Worm (Caenorhabditis elegans) whole organism, L3 larva: ENCODE data around the gene F14H3.12.

ENCODE experiments used
- R02D3.7 ChIP-seq: fragments of 150-350 bp; optimal IDR thresholded peaks from 2 replicates; lab custom pipeline; 2014; ENCODE audit warnings: missing biosample characterization, missing genetic modification characterization
- ZK546.5 ChIP-seq: sonication (generic microtip); optimal IDR thresholded peaks from 2 replicates; lab custom pipeline; 2017; ENCODE audit warnings: missing biosample characterization, missing genetic modification characterization
- aly-2 ChIP-seq: fragments of 150-350 bp; optimal IDR thresholded peaks from 2 replicates; lab custom pipeline; 2014; ENCODE audit warnings: missing biosample characterization, missing genetic modification characterization
- ama-1 ChIP-seq: fragments of 150-350 bp; optimal IDR thresholded peaks from 2 replicates; lab custom pipeline; 2018
- ceh-16 ChIP-seq: sonication (generic microtip); optimal IDR thresholded peaks from 2 replicates; lab custom pipeline; 2017; ENCODE audit warnings: missing biosample characterization, missing genetic modification characterization
- ceh-28 ChIP-seq: fragments of 150-350 bp; optimal IDR thresholded peaks from 2 replicates; lab custom pipeline; 2014; ENCODE audit warnings: missing biosample characterization, missing genetic modification reagents, missing genetic modification characterization
- ceh-82 ChIP-seq: fragments of 150-350 bp; optimal IDR thresholded peaks from 2 replicates; lab custom pipeline; 2014; ENCODE audit warnings: missing biosample characterization, missing genetic modification characterization
- egl-5 ChIP-seq: fragments of 150-350 bp; optimal IDR thresholded peaks from 2 replicates; lab custom pipeline; 2017; ENCODE audit warnings: missing biosample characterization, missing genetic modification reagents, missing genetic modification characterization, inconsistent platforms
- elt-2 ChIP-seq: sonication (generic microtip); optimal IDR thresholded peaks from 2 replicates; lab custom pipeline; 2016; ENCODE audit warnings: missing genetic modification reagents, mild to moderate bottlenecking, missing genetic modification characterization, missing compliant biosample characterization
- elt-3 ChIP-seq, 3 experiments: fragments of 150-350 bp in 1 of 3; sonication (generic microtip) in 2 of 3; optimal IDR thresholded peaks; 2 replicates in 2 of 3; 4 replicates in 1 of 3; lab custom pipeline; 2014 to 2017; ENCODE audit warnings: missing biosample characterization in 3 of 3, missing genetic modification characterization in 3 of 3
- eor-1 ChIP-seq, 2 experiments: fragments of 150-350 bp; optimal IDR thresholded peaks; 2 replicates each; lab custom pipeline; 2014 to 2018; ENCODE audit warnings: missing biosample characterization in 2 of 2, missing genetic modification characterization in 2 of 2
- fkh-10 ChIP-seq: sonication (generic microtip); optimal IDR thresholded peaks from 2 replicates; lab custom pipeline; 2017; ENCODE audit warnings: missing biosample characterization, missing genetic modification reagents, missing genetic modification characterization
- fkh-2 ChIP-seq: fragments of 150-350 bp; optimal IDR thresholded peaks from 2 replicates; lab custom pipeline; 2014; ENCODE audit warnings: missing biosample characterization, missing genetic modification reagents, missing genetic modification characterization
- fos-1 ChIP-seq: fragments of 150-350 bp; optimal IDR thresholded peaks from 2 replicates; lab custom pipeline; 2014; ENCODE audit warnings: missing biosample characterization, missing genetic modification characterization
- hmg-11 ChIP-seq: sonication (generic microtip); optimal IDR thresholded peaks from 2 replicates; lab custom pipeline; 2016; ENCODE audit warnings: missing genetic modification characterization, missing compliant biosample characterization
- jun-1 ChIP-seq: fragments of 150-350 bp; optimal IDR thresholded peaks from 2 replicates; lab custom pipeline; 2014; ENCODE audit warnings: missing biosample characterization, missing genetic modification reagents, missing genetic modification characterization
- lin-39 ChIP-seq: fragments of 150-350 bp; optimal IDR thresholded peaks from 2 replicates; lab custom pipeline; 2018; ENCODE audit warnings: missing biosample characterization, missing genetic modification reagents, missing genetic modification characterization
- lsy-12 ChIP-seq: sonication (generic microtip); optimal IDR thresholded peaks from 2 replicates; lab custom pipeline; 2016; ENCODE audit warnings: mild to moderate bottlenecking, missing genetic modification characterization, missing compliant biosample characterization
- mdl-1 ChIP-seq: fragments of 150-350 bp; optimal IDR thresholded peaks from 2 replicates; lab custom pipeline; 2014; ENCODE audit warnings: missing biosample characterization, missing genetic modification characterization
- mml-1 ChIP-seq: fragments of 150-350 bp; sonication (generic microtip); optimal IDR thresholded peaks from 3 replicates; lab custom pipeline; 2014; ENCODE audit warnings: missing biosample characterization, missing genetic modification characterization
- nfya-1 ChIP-seq: sonication (generic microtip); optimal IDR thresholded peaks from 2 replicates; lab custom pipeline; 2017; ENCODE audit warnings: missing genetic modification characterization, mild to moderate bottlenecking, missing compliant biosample characterization, antibody characterized with exemption, moderate library complexity; ENCODE audit not compliant: insufficient read depth
- nhr-11 ChIP-seq: fragments of 150-350 bp; optimal IDR thresholded peaks from 2 replicates; lab custom pipeline; 2014; ENCODE audit warnings: missing biosample characterization, missing genetic modification characterization
- nhr-12 ChIP-seq: fragments of 150-350 bp; optimal IDR thresholded peaks from 2 replicates; lab custom pipeline; 2014; ENCODE audit warnings: missing biosample characterization, missing genetic modification characterization
- nhr-23 ChIP-seq: fragments of 150-350 bp; optimal IDR thresholded peaks from 2 replicates; lab custom pipeline; 2014; ENCODE audit warnings: missing biosample characterization, missing genetic modification reagents, missing genetic modification characterization
- nhr-237 ChIP-seq: fragments of 150-350 bp; optimal IDR thresholded peaks from 2 replicates; lab custom pipeline; 2014; ENCODE audit warnings: missing biosample characterization, missing genetic modification characterization
- nhr-28 ChIP-seq: fragments of 150-350 bp; optimal IDR thresholded peaks from 2 replicates; lab custom pipeline; 2014; ENCODE audit warnings: missing biosample characterization, missing genetic modification characterization
- nhr-43 ChIP-seq: sonication (generic microtip); optimal IDR thresholded peaks from 2 replicates; lab custom pipeline; 2016; ENCODE audit warnings: mild to moderate bottlenecking, missing genetic modification characterization, missing compliant biosample characterization; ENCODE audit not compliant: poor library complexity, severe bottlenecking
- nhr-67 ChIP-seq: fragments of 150-350 bp; optimal IDR thresholded peaks from 2 replicates; lab custom pipeline; 2014; ENCODE audit warnings: missing biosample characterization, missing genetic modification characterization
- nhr-77 ChIP-seq: fragments of 150-350 bp; optimal IDR thresholded peaks from 2 replicates; lab custom pipeline; 2014; ENCODE audit warnings: missing biosample characterization, missing genetic modification characterization
- pha-4 ChIP-seq: fragments of 150-350 bp; optimal IDR thresholded peaks from 2 replicates; lab custom pipeline; 2014; ENCODE audit warnings: missing biosample characterization, missing genetic modification reagents, missing genetic modification characterization
- pqm-1 ChIP-seq: fragments of 150-350 bp; optimal IDR thresholded peaks from 2 replicates; lab custom pipeline; 2017; ENCODE audit warnings: missing biosample characterization, missing genetic modification characterization, inconsistent platforms
- sea-2 ChIP-seq: fragments of 150-350 bp; sonication (generic microtip); optimal IDR thresholded peaks from 4 replicates; lab custom pipeline; 2014; ENCODE audit warnings: missing biosample characterization, missing genetic modification reagents, missing genetic modification characterization
- snpc-4 ChIP-seq: fragments of 150-350 bp; optimal IDR thresholded peaks from 2 replicates; lab custom pipeline; 2014; ENCODE audit warnings: missing biosample characterization, missing genetic modification characterization
- tbx-2 ChIP-seq: sonication (generic microtip); optimal IDR thresholded peaks from 2 replicates; lab custom pipeline; 2016; ENCODE audit warnings: mild to moderate bottlenecking, missing genetic modification characterization, missing compliant biosample characterization
- unc-39 ChIP-seq: sonication (generic microtip); optimal IDR thresholded peaks from 4 replicates; lab custom pipeline; 2017; ENCODE audit warnings: missing biosample characterization, missing genetic modification characterization
- unc-62 ChIP-seq: fragments of 150-350 bp; sonication (generic microtip); optimal IDR thresholded peaks from 4 replicates; lab custom pipeline; 2014; ENCODE audit warnings: missing biosample characterization, missing genetic modification reagents, missing genetic modification characterization
- zag-1 ChIP-seq: fragments of 150-350 bp; optimal IDR thresholded peaks from 2 replicates; lab custom pipeline; 2014; ENCODE audit warnings: missing biosample characterization, missing genetic modification characterization
- ztf-11 ChIP-seq: fragments of 150-350 bp; optimal IDR thresholded peaks from 2 replicates; lab custom pipeline; 2014; ENCODE audit warnings: missing biosample characterization, missing genetic modification characterization
- ztf-4 ChIP-seq: fragments of 150-350 bp; optimal IDR thresholded peaks from 2 replicates; lab custom pipeline; 2014; ENCODE audit warnings: missing biosample characterization, missing genetic modification characterization

Gene F14H3.12

ce11 chrV:16060135-16060534, 15.0 kb downstream of the F14H3.12 start, which contains the start of gene F14H3.15:
TSS of gene F14H3.15 (minus strand) at chrV:16060235.
- TF ChIP-seq nhr-77 (no peak), lin-39 (tag; lab: Kevin White, UChicago) (no peak), lsy-12 (tag; lab: Kevin White, UChicago) (no peak), elt-3 (tag; optimal IDR thresholded peaks at IDR 0.05; lab: Kevin White, UChicago) (no peak), ztf-4 (tag; lab: Kevin White, UChicago) (no peak), pqm-1 (tag; lab: Kevin White, UChicago) (no peak), ceh-16 (tag; lab: Kevin White, UChicago) (no peak), fkh-10 (GFP tag; lab: Kevin White, UChicago) (no peak), mdl-1 (tag; lab: Kevin White, UChicago) (no peak), snpc-4 (tag; lab: Kevin White, UChicago) (no peak), ztf-11 (tag; lab: Kevin White, UChicago) (no peak), fos-1 (tag; lab: Kevin White, UChicago) (no peak), unc-62 (no peak), nhr-11 (tag; lab: Kevin White, UChicago) (no peak)

- TF ChIP-seq lsy-12 (tag; lab: Kevin White, UChicago): no peak
- TF ChIP-seq nhr-67 (tag; lab: Kevin White, UChicago): no peak
- no peak for TF ChIP-seq nhr-12 (tag; lab: Kevin White, UChicago)
- TF ChIP-seq mml-1 (tag; lab: Kevin White, UChicago): no peak
- TF ChIP-seq nhr-43 (tag; lab: Kevin White, UChicago): no peak
- TF ChIP-seq pha-4 (tag; lab: Kevin White, UChicago): no peak
- TF ChIP-seq ZK546.5 (tag; lab: Kevin White, UChicago): no peak
- TF ChIP-seq egl-5: no peak
- TF ChIP-seq nhr-23: no peak
- TF ChIP-seq eor-1 (tag; optimal IDR thresholded peaks at IDR 0.05; lab: Kevin White, UChicago): no peak
- TF ChIP-seq zag-1 (tag; lab: Kevin White, UChicago): no peak
- no peak for TF ChIP-seq snpc-4 (tag; lab: Kevin White, UChicago)
- TF ChIP-seq hmg-11 (tag; lab: Kevin White, UChicago): no peak
- no peak for TF ChIP-seq ceh-82 (tag; lab: Kevin White, UChicago)
- no peak for TF ChIP-seq elt-2 (tag; lab: Kevin White, UChicago)
Observed at ce11 chrV:16058872-16059271, 16.3 kb downstream of the F14H3.12 start, which contains the start of gene F14H3.6. TSS of gene F14H3.6 (minus strand) at chrV:16058893.

- TF ChIP-seq R02D3.7 (no peak), lsy-12 (tag; lab: Kevin White, UChicago) (no peak), nhr-11 (tag; lab: Kevin White, UChicago) (no peak), ceh-28 (tag; lab: Kevin White, UChicago) (no peak), unc-39 (tag; lab: Kevin White, UChicago) (no peak), tbx-2 (no peak), fos-1 (tag; lab: Kevin White, UChicago) (no peak), ztf-4 (tag; lab: Kevin White, UChicago) (no peak), nhr-28 (no peak), fkh-2 (tag; lab: Kevin White, UChicago) (no peak), nhr-12 (tag; lab: Kevin White, UChicago) (no peak)
Observed at ce11 chrV:16057010-16057463, 18.1 kb downstream of the F14H3.12 start, which contains the start of gene F14H3.5. TSS of gene F14H3.5 (minus strand) at chrV:16057060.

- TF ChIP-seq sea-2 (GFP tag; lab: Kevin White, UChicago) (no peak), ztf-11 (tag; lab: Kevin White, UChicago) (no peak), nfya-1 (tag; lab: Kevin White, UChicago) (no peak), nhr-237 (tag; lab: Kevin White, UChicago) (no peak), ceh-82 (tag; lab: Kevin White, UChicago) (no peak), ama-1 (no peak), fkh-10 (GFP tag; lab: Kevin White, UChicago) (no peak), jun-1 (tag; lab: Kevin White, UChicago) (no peak), ZK546.5 (tag; lab: Kevin White, UChicago) (no peak), aly-2 (no peak), unc-39 (tag; lab: Kevin White, UChicago) (no peak), hmg-11 (tag; lab: Kevin White, UChicago) (no peak), ztf-4 (tag; lab: Kevin White, UChicago) (no peak), fkh-2 (tag; lab: Kevin White, UChicago) (no peak)
Observed at ce11 chrV:16055031-16055430, 20.1 kb downstream of the F14H3.12 start, which contains the start of gene F14H3.4. TSS of gene F14H3.4 (minus strand) at chrV:16055072.
